Fruit fly (Drosophila melanogaster): ENCODE results near the gene lush.

lush gene

dm6 chr3L:19612172-19612571, 6.3 kb upstream of the lush start, which contains the start of the genes Lon and PIG-F (continued):
- TF ChIP-seq Sry-β (GFP tag; optimal IDR thresholded peaks at IDR 0.05): peak; percentile 78
- peak; percentile 100 for TF ChIP-seq CG10543 (GFP tag; optimal IDR thresholded peaks at IDR 0.05)
- TF ChIP-seq CG4360 (GFP tag; IDR thresholded peaks at IDR 0.05): peak; percentile 81
- TF ChIP-seq grn (GFP tag; optimal IDR thresholded peaks at IDR 0.05): no peak
- peak; percentile 64 for TF ChIP-seq inv (GFP tag; IDR thresholded peaks at IDR 0.05; ENCODE audit: partially characterized antibody)
- peak; percentile 100 for TF ChIP-seq Chrac-16 (GFP tag; optimal IDR thresholded peaks at IDR 0.05)
- TF ChIP-seq Ets97D (GFP tag; optimal IDR thresholded peaks at IDR 0.05): peak; percentile 95
- no peak; the same call in 1 of the 2 replicates for TF ChIP-seq tna (GFP tag; IDR thresholded peaks at IDR 0.05; ENCODE audit: partially characterized antibody)
- TF ChIP-seq CG4707 (GFP tag; optimal IDR thresholded peaks at IDR 0.05): peak; percentile 98
- peak; percentile 70 for TF ChIP-seq ash1 (GFP tag; optimal IDR thresholded peaks at IDR 0.05)
- peak; percentile 97 for TF ChIP-seq trem (tag; optimal IDR thresholded peaks at IDR 0.05)
- TF ChIP-seq al (GFP tag; IDR thresholded peaks at IDR 0.05): peak; percentile 98
- TF ChIP-seq E2f2 (GFP tag; IDR thresholded peaks at IDR 0.05): peak; percentile 88
- peak; percentile 96 for TF ChIP-seq CG10565 (GFP tag; optimal IDR thresholded peaks at IDR 0.05)
- peak; percentile 95 for TF ChIP-seq emc (GFP tag; optimal IDR thresholded peaks at IDR 0.05)
- TF ChIP-seq hb (GFP tag; IDR thresholded peaks at IDR 0.05; ENCODE audit: partially characterized antibody): peak; percentile 63; the same call in 1 of the 3 replicates
- TF ChIP-seq CG32772 (GFP tag; IDR thresholded peaks at IDR 0.05): peak; percentile 98
- TF ChIP-seq zen (tag; optimal IDR thresholded peaks at IDR 0.05): peak; percentile 99
- TF ChIP-seq CG9215 (GFP tag; IDR thresholded peaks at IDR 0.05): peak; percentile 99
- peak; percentile 99 for TF ChIP-seq CG1233 (GFP tag; optimal IDR thresholded peaks at IDR 0.05)
- peak; percentile 98 for TF ChIP-seq Mrtf (GFP tag; IDR thresholded peaks at IDR 0.05)
- TF ChIP-seq Side (GFP tag; optimal IDR thresholded peaks at IDR 0.05): peak; percentile 97
- TF ChIP-seq Nf-YC (tag; optimal IDR thresholded peaks at IDR 0.05): peak; percentile 94
- TF ChIP-seq Oaz (GFP tag; IDR thresholded peaks at IDR 0.05): peak; percentile 97
- peak; percentile 99 for TF ChIP-seq Dbx (GFP tag; IDR thresholded peaks at IDR 0.05)
- peak; percentile 99 for TF ChIP-seq Six4 (GFP tag; optimal IDR thresholded peaks at IDR 0.05)
- TF ChIP-seq CG30020 (tag; optimal IDR thresholded peaks at IDR 0.05): peak; percentile 93
- TF ChIP-seq CG10431 (GFP tag; optimal IDR thresholded peaks at IDR 0.05): peak; percentile 98
- TF ChIP-seq tap (tag; optimal IDR thresholded peaks at IDR 0.05): peak; percentile 97
- peak; percentile 98 for TF ChIP-seq Drgx (GFP tag; IDR thresholded peaks at IDR 0.05)
- peak; percentile 94 for TF ChIP-seq CG11398 (GFP tag; optimal IDR thresholded peaks at IDR 0.05)
- peak; percentile 92 for TF ChIP-seq pb (GFP tag; optimal IDR thresholded peaks at IDR 0.05)
- peak; percentile 93 for TF ChIP-seq Lim3 (GFP tag; IDR thresholded peaks at IDR 0.05)
- peak; percentile 97 for TF ChIP-seq CG8944 (GFP tag; optimal IDR thresholded peaks at IDR 0.05)
- TF ChIP-seq HLH54F (GFP tag; optimal IDR thresholded peaks at IDR 0.05): peak; percentile 99
- peak; percentile 99 for TF ChIP-seq gsb-n (tag; optimal IDR thresholded peaks at IDR 0.05)
- peak; percentile 98 for TF ChIP-seq salm (tag; optimal IDR thresholded peaks at IDR 0.05)
- peak; percentile 47 for TF ChIP-seq BEAF-32 (GFP tag; optimal IDR thresholded peaks at IDR 0.05)
- TF ChIP-seq dati (GFP tag; IDR thresholded peaks at IDR 0.05): peak; percentile 93
- peak; percentile 96 for TF ChIP-seq cas (GFP tag; IDR thresholded peaks at IDR 0.05)
- TF ChIP-seq ci (GFP tag; IDR thresholded peaks at IDR 0.05): peak; percentile 98
- peak; percentile 96 for TF ChIP-seq CG9437 (GFP tag; optimal IDR thresholded peaks at IDR 0.05)
- peak; percentile 88 for TF ChIP-seq Adf1 (GFP tag; IDR thresholded peaks at IDR 0.05)
- peak; percentile 97 for TF ChIP-seq CG7357 (GFP tag; IDR thresholded peaks at IDR 0.05)
- TF ChIP-seq CG15601 (tag; optimal IDR thresholded peaks at IDR 0.05): peak; percentile 98
- TF ChIP-seq btn (GFP tag; optimal IDR thresholded peaks at IDR 0.05): peak; percentile 89
- TF ChIP-seq CG18764 (GFP tag; optimal IDR thresholded peaks at IDR 0.05): peak; percentile 98
- TF ChIP-seq fd102C (GFP tag; optimal IDR thresholded peaks at IDR 0.05): peak; percentile 94
- TF ChIP-seq hkb (optimal IDR thresholded peaks at IDR 0.05): peak; percentile 43
- peak; percentile 98 for TF ChIP-seq hkb (GFP tag; IDR thresholded peaks at IDR 0.05)
